Fruit fly (Drosophila melanogaster) whole organism, embryonic: ENCODE measurements around the gene Nt5b.
A peak's percentile ranks its signal among the peaks of the same experiment; 100 is the strongest.

ENCODE experiments used
- Awh ChIP-seq: fragments of 200-800 bp; sonication (Bioruptor generic); IDR thresholded peaks from 2 replicates; pipeline ENCODE4, ENCODE4 v1.3.6; 2022; ENCODE audit warnings: missing biosample characterization, missing genetic modification characterization
- CG10462 ChIP-seq: fragments of 200-800 bp; sonication (Bioruptor generic); optimal IDR thresholded peaks from 2 replicates; lab custom pipeline; 2016; ENCODE audit warnings: missing biosample characterization, missing genetic modification characterization
- CG10543 ChIP-seq: fragments of 200-800 bp; sonication (Bioruptor generic); optimal IDR thresholded peaks from 3 replicates; lab custom pipeline; 2017; ENCODE audit warnings: missing biosample characterization, mild to moderate bottlenecking, missing genetic modification characterization, moderate library complexity
- CG11695 ChIP-seq: fragments of 200-800 bp; sonication (Bioruptor generic); IDR thresholded peaks from 3 replicates; pipeline ENCODE4 v1.3.6; 2022; ENCODE audit warnings: missing biosample characterization, missing genetic modification characterization
- CG12942 ChIP-seq: fragments of 200-800 bp; sonication (Bioruptor generic); optimal IDR thresholded peaks from 3 replicates; lab custom pipeline; 2016; ENCODE audit warnings: missing biosample characterization, missing genetic modification characterization
- CG13123 ChIP-seq: fragments of 200-800 bp; sonication (Bioruptor generic); optimal IDR thresholded peaks from 2 replicates; lab custom pipeline; 2016; ENCODE audit warnings: missing biosample characterization, missing genetic modification characterization
- CG13287 ChIP-seq: fragments of 200-800 bp; sonication (Bioruptor generic); IDR thresholded peaks from 2 replicates; pipeline ENCODE4 v1.3.6; 2022; ENCODE audit warnings: missing biosample characterization, missing genetic modification characterization; ENCODE audit not compliant: partially characterized antibody
- CG14050 ChIP-seq: fragments of 200-800 bp; sonication (Bioruptor generic); IDR thresholded peaks from 3 replicates; pipeline ENCODE4 v1.3.6; 2022; ENCODE audit warnings: missing biosample characterization, missing genetic modification characterization
- CG14965 ChIP-seq: fragments of 200-800 bp; sonication (Bioruptor generic); optimal IDR thresholded peaks from 2 replicates; lab custom pipeline; 2016; ENCODE audit warnings: missing biosample characterization, missing genetic modification characterization, borderline replicate concordance
- CG15073 ChIP-seq: fragments of 200-800 bp; sonication (Bioruptor generic); optimal IDR thresholded peaks from 2 replicates; lab custom pipeline; 2016; ENCODE audit warnings: missing biosample characterization, missing genetic modification characterization
- CG17385 ChIP-seq: fragments of 200-800 bp; sonication (Bioruptor generic); optimal IDR thresholded peaks from 3 replicates; lab custom pipeline; 2018; ENCODE audit warnings: missing biosample characterization, mild to moderate bottlenecking, missing genetic modification characterization
- CG1832 ChIP-seq: fragments of 200-800 bp; sonication (Bioruptor generic); optimal IDR thresholded peaks from 2 replicates; lab custom pipeline; 2017; ENCODE audit warnings: missing biosample characterization, mild to moderate bottlenecking, missing genetic modification characterization, inconsistent platforms
- CG2116 ChIP-seq: fragments of 200-800 bp; sonication (Bioruptor generic); optimal IDR thresholded peaks from 3 replicates; lab custom pipeline; 2018; ENCODE audit warnings: missing biosample characterization, mild to moderate bottlenecking, missing genetic modification characterization
- CG2199 ChIP-seq: fragments of 200-800 bp; sonication (Bioruptor generic); IDR thresholded peaks from 3 replicates; pipeline ENCODE4 v1.3.6; 2022; ENCODE audit warnings: missing biosample characterization, missing genetic modification characterization
- CG2712 ChIP-seq: fragments of 200-800 bp; optimal IDR thresholded peaks from 3 replicates; lab custom pipeline; 2019; ENCODE audit warnings: missing biosample characterization, mild to moderate bottlenecking, missing genetic modification characterization, moderate library complexity
- CG30020 ChIP-seq: fragments of 200-800 bp; optimal IDR thresholded peaks from 2 replicates; lab custom pipeline; 2019; ENCODE audit warnings: missing biosample characterization, mild to moderate bottlenecking, missing genetic modification characterization, moderate library complexity
- CG31441 ChIP-seq: fragments of 200-800 bp; sonication (Bioruptor generic); IDR thresholded peaks from 2 replicates; pipeline ENCODE4 v1.3.6; 2022; ENCODE audit warnings: missing biosample characterization, missing genetic modification characterization
- CG33557 ChIP-seq: fragments of 200-800 bp; sonication (Bioruptor generic); optimal IDR thresholded peaks from 2 replicates; lab custom pipeline; 2019; ENCODE audit warnings: missing biosample characterization, mild to moderate bottlenecking, missing genetic modification characterization, moderate library complexity
- CG7786 ChIP-seq: fragments of 200-800 bp; sonication (Bioruptor generic); optimal IDR thresholded peaks from 2 replicates; lab custom pipeline; 2016; ENCODE audit warnings: missing biosample characterization, missing genetic modification characterization
- CkIIα-i1 ChIP-seq: fragments of 200-800 bp; sonication (Bioruptor generic); IDR thresholded peaks from 2 replicates; pipeline ENCODE4 v1.3.6; 2022; ENCODE audit warnings: missing biosample characterization, missing genetic modification characterization
- Dad ChIP-seq: fragments of 200-800 bp; sonication (Bioruptor generic); optimal IDR thresholded peaks from 3 replicates; lab custom pipeline; 2016; ENCODE audit warnings: missing biosample characterization, missing genetic modification characterization
- H2.0 ChIP-seq: fragments of 200-800 bp; sonication (Bioruptor generic); IDR thresholded peaks from 2 replicates; pipeline ENCODE4 v1.3.6; 2022; ENCODE audit warnings: missing biosample characterization, missing genetic modification characterization
- Hey ChIP-seq: fragments of 200-800 bp; sonication (Bioruptor generic); optimal IDR thresholded peaks from 3 replicates; lab custom pipeline; 2018; ENCODE audit warnings: missing biosample characterization, mild to moderate bottlenecking, missing genetic modification characterization
- Hr51 ChIP-seq, 2 experiments: fragments of 200-800 bp; sonication (Bioruptor generic); optimal IDR thresholded peaks; 2 replicates in 1 of 2; 3 replicates in 1 of 2; lab custom pipeline; 2016 to 2018; ENCODE audit warnings: missing biosample characterization in 2 of 2, missing genetic modification characterization in 2 of 2, mild to moderate bottlenecking in 1 of 2, moderate library complexity in 1 of 2
- Lpt ChIP-seq: fragments of >200 bp; optimal IDR thresholded peaks from 2 replicates; lab custom pipeline; 2018; ENCODE audit warnings: missing biosample characterization, missing genetic modification characterization
- MTF-1 ChIP-seq: fragments of 200-800 bp; sonication (Bioruptor generic); optimal IDR thresholded peaks from 2 replicates; lab custom pipeline; 2018; ENCODE audit warnings: missing biosample characterization, mild to moderate bottlenecking, missing genetic modification characterization, borderline replicate concordance
- Med ChIP-seq: fragments of 200-800 bp; sonication (Bioruptor generic); peaks from one replicate; lab custom pipeline; 2016; ENCODE audit warnings: missing biosample characterization, missing genetic modification characterization, mild to moderate bottlenecking, inconsistent platforms, moderate library complexity
- Rfx ChIP-seq: fragments of 200-800 bp; sonication (Bioruptor generic); IDR thresholded peaks from 2 replicates; pipeline ENCODE4 v1.3.6; 2022; ENCODE audit warnings: missing biosample characterization, missing genetic modification characterization
- Stat92E ChIP-seq, 3 experiments: fragments of >200 bp in 2 of 3; fragments of 200-800 bp in 1 of 3; sonication (Bioruptor generic) in 1 of 3; optimal IDR thresholded peaks; 2 replicates each; lab custom pipeline; 2017 to 2019; ENCODE audit warnings: missing biosample characterization in 3 of 3, missing genetic modification characterization in 3 of 3, mild to moderate bottlenecking in 1 of 3, moderate library complexity in 1 of 3
- ase ChIP-seq: fragments of 200-800 bp; sonication (Bioruptor generic); IDR thresholded peaks from 3 replicates; pipeline ENCODE4 v1.3.6; 2022; ENCODE audit warnings: missing biosample characterization, missing genetic modification characterization
- bowl ChIP-seq: fragments of 200-800 bp; sonication (Bioruptor generic); IDR thresholded peaks from 2 replicates; pipeline ENCODE4 v1.3.6; 2022; ENCODE audit warnings: missing biosample characterization, missing genetic modification characterization
- cad ChIP-seq: fragments of >200 bp; optimal IDR thresholded peaks from 2 replicates; lab custom pipeline; 2017; ENCODE audit warnings: missing biosample characterization, missing genetic modification characterization
- chinmo ChIP-seq: fragments of 200-800 bp; sonication (Bioruptor generic); IDR thresholded peaks from 4 replicates; pipeline ENCODE4 v1.3.6; 2022; ENCODE audit warnings: missing biosample characterization, missing genetic modification characterization; ENCODE audit not compliant: partially characterized antibody
- da ChIP-seq: fragments of 200-800 bp; sonication (Bioruptor generic); optimal IDR thresholded peaks from 2 replicates; lab custom pipeline; 2016; ENCODE audit warnings: missing biosample characterization, missing genetic modification characterization
- dpn ChIP-seq, 2 experiments: fragments of 200-800 bp; sonication (Bioruptor generic); optimal IDR thresholded peaks; 3 replicates each; lab custom pipeline; 2016; ENCODE audit warnings: missing biosample characterization in 2 of 2, missing genetic modification characterization in 2 of 2
- en ChIP-seq: fragments of 200-800 bp; sonication (Bioruptor generic); optimal IDR thresholded peaks from 2 replicates; lab custom pipeline; 2016; ENCODE audit warnings: missing biosample characterization, missing genetic modification characterization
- gce ChIP-seq: fragments of 200-800 bp; sonication (Bioruptor generic); IDR thresholded peaks from 3 replicates; pipeline ENCODE4 v1.3.6; 2022; ENCODE audit warnings: missing biosample characterization, missing genetic modification characterization
- her ChIP-seq: fragments of 200-800 bp; sonication (Bioruptor generic); optimal IDR thresholded peaks from 2 replicates; lab custom pipeline; 2016; ENCODE audit warnings: missing biosample characterization, missing genetic modification characterization
- lilli ChIP-seq: fragments of 200-800 bp; sonication (Bioruptor generic); optimal IDR thresholded peaks from 3 replicates; lab custom pipeline; 2016; ENCODE audit warnings: missing biosample characterization, missing genetic modification characterization
- nmo ChIP-seq: fragments of 200-800 bp; sonication (Bioruptor generic); optimal IDR thresholded peaks from 2 replicates; lab custom pipeline; 2018; ENCODE audit warnings: missing biosample characterization, mild to moderate bottlenecking, missing genetic modification characterization, moderate library complexity
- phol ChIP-seq: fragments of 200-800 bp; sonication (Bioruptor generic); optimal IDR thresholded peaks from 3 replicates; lab custom pipeline; 2018; ENCODE audit warnings: missing biosample characterization, mild to moderate bottlenecking, missing genetic modification characterization, moderate library complexity
- pnt ChIP-seq: fragments of 200-800 bp; sonication (Bioruptor generic); optimal IDR thresholded peaks from 3 replicates; lab custom pipeline; 2016; ENCODE audit warnings: missing biosample characterization, missing genetic modification characterization
- sc ChIP-seq, 3 experiments: fragments of >200 bp in 2 of 3; fragments of 200-800 bp in 1 of 3; sonication (Bioruptor generic) in 1 of 3; optimal IDR thresholded peaks; 2 replicates in 2 of 3; 3 replicates in 1 of 3; lab custom pipeline; 2017; ENCODE audit warnings: mild to moderate bottlenecking in 1 of 3, missing biosample characterization in 1 of 3, missing genetic modification characterization in 1 of 3, missing genetic modification reagents in 1 of 3
- schlank ChIP-seq: fragments of 200-800 bp; sonication (Bioruptor generic); optimal IDR thresholded peaks from 2 replicates; lab custom pipeline; 2018; ENCODE audit warnings: missing biosample characterization, mild to moderate bottlenecking, missing genetic modification characterization
- seq ChIP-seq: fragments of 200-800 bp; sonication (Bioruptor generic); IDR thresholded peaks from 2 replicates; pipeline ENCODE4 v1.3.6; 2022; ENCODE audit warnings: missing biosample characterization, missing genetic modification characterization
- sima ChIP-seq: fragments of 200-800 bp; sonication (Bioruptor generic); optimal IDR thresholded peaks from 2 replicates; lab custom pipeline; 2016; ENCODE audit warnings: missing biosample characterization, missing genetic modification characterization
- slbo ChIP-seq: fragments of 200-800 bp; sonication (Bioruptor generic); IDR thresholded peaks from 2 replicates; pipeline ENCODE4 v1.3.6; 2022; ENCODE audit warnings: missing biosample characterization, missing genetic modification characterization
- stwl ChIP-seq: fragments of 200-800 bp; sonication (Bioruptor generic); optimal IDR thresholded peaks from 3 replicates; lab custom pipeline; 2018; ENCODE audit warnings: missing biosample characterization, mild to moderate bottlenecking, missing genetic modification characterization, moderate library complexity
- tap ChIP-seq: fragments of 200-800 bp; optimal IDR thresholded peaks from 3 replicates; lab custom pipeline; 2019; ENCODE audit warnings: missing biosample characterization, mild to moderate bottlenecking, missing genetic modification characterization, moderate library complexity
- zf30C ChIP-seq: fragments of 200-800 bp; sonication (Bioruptor generic); optimal IDR thresholded peaks from 3 replicates; lab custom pipeline; 2018; ENCODE audit warnings: missing biosample characterization, mild to moderate bottlenecking, missing genetic modification characterization

Gene Nt5b

DNA sequence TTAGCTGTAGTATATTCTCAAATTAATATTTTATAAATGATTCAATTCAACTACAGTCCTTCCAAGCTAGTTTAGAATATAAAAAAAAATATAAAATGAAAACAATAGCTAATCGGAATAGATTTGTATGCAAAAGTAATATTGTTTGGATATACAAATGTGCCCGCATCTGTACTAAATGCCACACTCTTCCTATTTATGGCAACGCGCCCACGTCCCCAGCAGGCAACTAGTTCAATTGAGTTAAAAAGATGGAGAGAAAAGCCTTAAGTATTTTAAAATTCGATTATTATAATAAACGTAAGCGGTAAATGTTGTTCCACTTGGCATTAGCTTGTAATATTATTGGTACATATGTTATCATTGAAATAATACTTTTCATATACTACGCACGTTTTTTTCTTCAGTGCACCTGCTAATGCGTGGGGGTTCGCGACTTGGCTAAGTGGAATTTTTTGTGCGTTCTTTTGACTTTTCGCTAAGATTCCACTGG lies 4.3 kb downstream of the Nt5b start (continued):
- TF ChIP-seq stwl: no peak
- 0 out of 2 replicates have a peak, but pooled peaks have one; percentile 44 for TF ChIP-seq Awh (GFP tag; lab: Robert Waterston, UW)
- peak; percentile 51; the same call in 2 of the 3 replicates for TF ChIP-seq CG11695 (GFP tag; lab: Robert Waterston, UW)
- TF ChIP-seq sima (GFP tag; lab: Kevin White, UChicago): no peak
- peak; percentile 90 for TF ChIP-seq CG31441 (GFP tag; lab: Robert Waterston, UW)
- TF ChIP-seq Rfx (GFP tag; lab: Robert Waterston, UW): peak; percentile 72
- TF ChIP-seq CG14050 (GFP tag; lab: Robert Waterston, UW): peak; percentile 9; the same call in 1 of the 3 replicates
- peak; percentile 35 to 50 for TF ChIP-seq dpn (GFP tag; optimal IDR thresholded peaks at IDR 0.05; lab: Kevin White, UChicago)
- peak; percentile 60 for TF ChIP-seq zf30C (GFP tag; lab: Kevin White, UChicago)
- TF ChIP-seq CG30020 (tag; lab: Kevin White, UChicago): no peak
- TF ChIP-seq CkIIα-i1 (GFP tag; lab: Robert Waterston, UW): no peak
- TF ChIP-seq CG2116 (GFP tag; lab: Kevin White, UChicago): no peak
- no peak for TF ChIP-seq CG15073 (GFP tag; lab: Kevin White, UChicago)
- peak; percentile 88 for TF ChIP-seq Med (GFP tag; lab: Kevin White, UChicago)
- no peak for TF ChIP-seq schlank (tag; lab: Kevin White, UChicago)
- peak; percentile 59 for TF ChIP-seq CG17385 (GFP tag; lab: Kevin White, UChicago)
- TF ChIP-seq Dad: peak; percentile 11
- TF ChIP-seq bowl: no peak
- TF ChIP-seq CG14965: no peak
- TF ChIP-seq phol (tag; lab: Kevin White, UChicago): peak; percentile 86
- peak; percentile 9 for TF ChIP-seq CG13123 (GFP tag; lab: Kevin White, UChicago)
- TF ChIP-seq nmo (GFP tag; lab: Kevin White, UChicago): peak; percentile 87
- TF ChIP-seq her (GFP tag; lab: Kevin White, UChicago): no peak
- no peak for TF ChIP-seq CG1832 (GFP tag; lab: Kevin White, UChicago)
- no peak for TF ChIP-seq CG33557 (GFP tag; lab: Kevin White, UChicago)
- peak in 1 of 2 experiments; percentile 85 for TF ChIP-seq Hr51 (GFP tag; optimal IDR thresholded peaks at IDR 0.05; lab: Kevin White, UChicago)
- no peak for TF ChIP-seq sc (optimal IDR thresholded peaks at IDR 0.05; lab: Kevin White, UChicago)
- peak; percentile 71 for TF ChIP-seq sc (GFP tag; optimal IDR thresholded peaks at IDR 0.05; lab: Kevin White, UChicago)
- peak; percentile 32 for TF ChIP-seq tap (tag; lab: Kevin White, UChicago)
- TF ChIP-seq CG10543 (GFP tag; lab: Kevin White, UChicago): no peak
- peak in 1 of 3 experiments; percentile 48 for TF ChIP-seq Stat92E (GFP tag; optimal IDR thresholded peaks at IDR 0.05; lab: Kevin White, UChicago)
- TF ChIP-seq lilli (GFP tag; lab: Kevin White, UChicago): peak; percentile 76
- TF ChIP-seq MTF-1: no peak
- peak; percentile 22 for TF ChIP-seq en (GFP tag; lab: Kevin White, UChicago)
- no peak for TF ChIP-seq chinmo (GFP tag; lab: Robert Waterston, UW)
- TF ChIP-seq Lpt (GFP tag; lab: Kevin White, UChicago): no peak
- peak; percentile 15 for TF ChIP-seq CG7786 (GFP tag; lab: Kevin White, UChicago)
- 0 out of 3 replicates have a peak, but pooled peaks have one; percentile 48 for TF ChIP-seq ase (GFP tag; lab: Robert Waterston, UW)
- peak; percentile 78 for TF ChIP-seq CG2712 (tag; lab: Kevin White, UChicago)
- TF ChIP-seq Hey: no peak
- peak; percentile 64 for TF ChIP-seq CG12942 (GFP tag; lab: Kevin White, UChicago)
- no peak for TF ChIP-seq da
- peak; percentile 32 for TF ChIP-seq H2.0
- no peak for TF ChIP-seq CG2199
- TF ChIP-seq cad: no peak
- peak; percentile 73 for TF ChIP-seq slbo (GFP tag; lab: Robert Waterston, UW)
- no peak for TF ChIP-seq CG13287 (GFP tag; lab: Robert Waterston, UW)
- TF ChIP-seq CG10462 (GFP tag; lab: Kevin White, UChicago): peak; percentile 52
- TF ChIP-seq pnt (GFP tag; lab: Kevin White, UChicago): peak; percentile 29
- TF ChIP-seq gce: no peak; the same call in 2 of the 3 replicates
- TF ChIP-seq seq (GFP tag; lab: Robert Waterston, UW): 0 out of 2 replicates have a peak, but pooled peaks have one; percentile 17
